Worm (Caenorhabditis elegans): ENCODE measurements around the gene ZK353.4.

DNA sequence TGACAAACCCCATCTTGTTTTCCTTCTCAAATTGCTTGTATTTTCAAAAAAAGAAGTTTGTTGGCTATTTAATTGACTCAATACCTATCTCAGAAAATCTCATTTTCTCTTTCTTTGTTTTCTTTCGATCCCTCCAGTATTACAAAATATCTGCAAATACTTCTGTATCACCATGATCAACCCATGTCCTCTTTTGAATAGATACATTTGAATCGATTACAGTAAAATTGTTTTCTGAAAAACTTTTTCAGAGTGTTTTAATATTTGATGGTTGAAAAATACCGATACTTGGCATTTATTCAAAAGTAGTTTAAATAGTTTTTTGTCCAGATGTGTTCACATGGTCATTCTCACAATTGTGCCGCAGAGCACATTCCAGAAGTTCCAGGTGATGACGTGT, 19.7 kb upstream of the ZK353.4 start, which contains the start of gene ZK353.9:
- TF ChIP-seq hnd-1 (tag; optimal IDR thresholded peaks at IDR 0.05), result no peak
- TF ChIP-seq ama-1 (optimal IDR thresholded peaks at IDR 0.05), result no peak
- no peak for TF ChIP-seq ceh-36 (tag; optimal IDR thresholded peaks at IDR 0.05)
- TF ChIP-seq F13C5.2 (tag; optimal IDR thresholded peaks at IDR 0.05), result no peak
- TF ChIP-seq ets-7 (tag; optimal IDR thresholded peaks at IDR 0.05), result no peak
- TF ChIP-seq hmg-4 (GFP tag; optimal IDR thresholded peaks at IDR 0.05), result no peak
- TF ChIP-seq aly-1 (tag; optimal IDR thresholded peaks at IDR 0.05), result no peak
